Worm (Caenorhabditis elegans): ENCODE data around the gene prx-6.

prx-6 gene

ce11 chrV:4720884-4721464 is 1.1 kb upstream of the prx-6 start (continued):
- no peak for TF ChIP-seq jun-1 (tag; optimal IDR thresholded peaks at IDR 0.05)
- no peak for TF ChIP-seq rbr-2 (tag; optimal IDR thresholded peaks at IDR 0.05)
- no peak for TF ChIP-seq ama-1 (optimal IDR thresholded peaks at IDR 0.05)
- no peak for TF ChIP-seq lin-13 (GFP tag; optimal IDR thresholded peaks at IDR 0.05)
- no peak for TF ChIP-seq dmd-8 (GFP tag; IDR thresholded peaks at IDR 0.05)
- TF ChIP-seq mdl-1 (tag; optimal IDR thresholded peaks at IDR 0.05), result no peak
- TF ChIP-seq lin-1 (GFP tag; IDR thresholded peaks at IDR 0.05), result no peak
- peak in 1 of 2 experiments; percentile 97 for TF ChIP-seq unc-62 (GFP tag; optimal IDR thresholded peaks at IDR 0.05 in 1 of 2)
- no peak for TF ChIP-seq unc-62 (tag; optimal IDR thresholded peaks at IDR 0.05)
- no peak for TF ChIP-seq nhr-42 (GFP tag; IDR thresholded peaks at IDR 0.05)
- TF ChIP-seq mdt-29 (GFP tag; IDR thresholded peaks at IDR 0.05), result no peak
- TF ChIP-seq dmd-6 (GFP tag; IDR thresholded peaks at IDR 0.05), result peak; percentile 47
- TF ChIP-seq nhr-41 (GFP tag; IDR thresholded peaks at IDR 0.05), result no peak
- peak; percentile 2 for TF ChIP-seq nhr-6 (tag; optimal IDR thresholded peaks at IDR 0.05)
- no peak for TF ChIP-seq unc-130 (GFP tag; optimal IDR thresholded peaks at IDR 0.05)

ce11 chrV:4710464-4710863 is 9.4 kb downstream of the prx-6 start, which contains the start of gene oac-24:
Gene oac-24 (plus strand): TSS chrV:4710764.
- no peak for TF ChIP-seq nhr-48 (tag; optimal IDR thresholded peaks at IDR 0.05)
- no peak for TF ChIP-seq F10B5.3 (tag; optimal IDR thresholded peaks at IDR 0.05)
- no peak for TF ChIP-seq F44E2.7 (GFP tag; IDR thresholded peaks at IDR 0.05)
- TF ChIP-seq hlh-11 (tag; optimal IDR thresholded peaks at IDR 0.05), result no peak
- no peak for TF ChIP-seq ceh-44 (GFP tag; IDR thresholded peaks at IDR 0.05)

- no peak for TF ChIP-seq lin-13 (GFP tag; optimal IDR thresholded peaks at IDR 0.05)
- TF ChIP-seq lin-38 (GFP tag; IDR thresholded peaks at IDR 0.05), result no peak
- no peak for TF ChIP-seq R02D3.7 (tag; optimal IDR thresholded peaks at IDR 0.05)
- TF ChIP-seq mes-2 (tag; optimal IDR thresholded peaks at IDR 0.05; ENCODE audit: poor library complexity, severe bottlenecking), result no peak
- TF ChIP-seq unc-39 (tag; optimal IDR thresholded peaks at IDR 0.05), result no peak
- no peak for TF ChIP-seq tag-97 (GFP tag; IDR thresholded peaks at IDR 0.05)
- TF ChIP-seq jun-1 (tag; optimal IDR thresholded peaks at IDR 0.05), result no peak
- no peak for TF ChIP-seq F10B5.3 (tag; optimal IDR thresholded peaks at IDR 0.05)
- TF ChIP-seq zfp-2 (tag; optimal IDR thresholded peaks at IDR 0.05), result no peak
- no peak for TF ChIP-seq dmd-9 (GFP tag; IDR thresholded peaks at IDR 0.05)
- TF ChIP-seq lsy-2 (tag; optimal IDR thresholded peaks at IDR 0.05), result no peak
- TF ChIP-seq T26A8.4 (GFP tag; IDR thresholded peaks at IDR 0.05), result no peak
- no peak for TF ChIP-seq snpc-4 (tag; optimal IDR thresholded peaks at IDR 0.05)
- TF ChIP-seq lin-39 (tag; optimal IDR thresholded peaks at IDR 0.05), result no peak
Observed at ce11 chrV:4707646-4708045, 12.2 kb downstream of the prx-6 start.

- TF ChIP-seq daf-12 (tag; optimal IDR thresholded peaks at IDR 0.05), result no peak
- TF ChIP-seq nhr-11 (tag; optimal IDR thresholded peaks at IDR 0.05), result no peak
- no peak for TF ChIP-seq attf-4 (tag; optimal IDR thresholded peaks at IDR 0.05)
- TF ChIP-seq ztf-7 (tag; optimal IDR thresholded peaks at IDR 0.05), result no peak
- TF ChIP-seq lir-3 (tag; optimal IDR thresholded peaks at IDR 0.05), result no peak
- TF ChIP-seq Y5F2A.4 (GFP tag; optimal IDR thresholded peaks at IDR 0.05), result no peak
- no peak for TF ChIP-seq nhr-77 (tag; optimal IDR thresholded peaks at IDR 0.05)
- no peak for TF ChIP-seq saeg-2 (GFP tag; IDR thresholded peaks at IDR 0.05)
- TF ChIP-seq jun-1 (tag; optimal IDR thresholded peaks at IDR 0.05), result no peak
- no peak for TF ChIP-seq ceh-28 (tag; optimal IDR thresholded peaks at IDR 0.05)
- TF ChIP-seq aly-2 (tag; optimal IDR thresholded peaks at IDR 0.05), result no peak
- no peak for TF ChIP-seq hlh-11 (tag; optimal IDR thresholded peaks at IDR 0.05)
- no peak for TF ChIP-seq nhr-111 (GFP tag; optimal IDR thresholded peaks at IDR 0.05)
Observed at ce11 chrV:4700189-4700588, 19.7 kb downstream of the prx-6 start, which contains the start of gene ZC266.1. Gene ZC266.1 (minus strand): TSS chrV:4700289.

Data from whole organism, L4 larva.